Worm (Caenorhabditis elegans) whole organism, L4 larva: Measurements from ENCODE around the gene gfat-2.

Source experiments
- F49E8.2 ChIP-seq: sonication (generic microtip); optimal IDR thresholded peaks from 2 replicates; lab custom pipeline; 2016; ENCODE audit warnings: missing compliant biosample characterization, mild to moderate bottlenecking, missing genetic modification characterization, borderline replicate concordance
- ceh-62 ChIP-seq: sonication (generic microtip); optimal IDR thresholded peaks from 2 replicates; lab custom pipeline; 2017; ENCODE audit warnings: missing biosample characterization, missing genetic modification characterization
- egl-27 ChIP-seq: sonication (generic microtip); optimal IDR thresholded peaks from 3 replicates; lab custom pipeline; 2017; ENCODE audit warnings: missing biosample characterization, missing genetic modification reagents, missing genetic modification characterization
- lir-3 ChIP-seq: sonication (generic microtip); optimal IDR thresholded peaks from 2 replicates; lab custom pipeline; 2016; ENCODE audit warnings: mild to moderate bottlenecking, missing genetic modification characterization, missing compliant biosample characterization
- nhr-102 ChIP-seq: sonication (generic microtip); optimal IDR thresholded peaks from 2 replicates; lab custom pipeline; 2016; ENCODE audit warnings: mild to moderate bottlenecking, missing genetic modification characterization, moderate library complexity, missing compliant biosample characterization
- nhr-11 ChIP-seq: fragments of 150-350 bp; optimal IDR thresholded peaks from 2 replicates; lab custom pipeline; 2014; ENCODE audit warnings: missing biosample characterization, missing genetic modification characterization
- nhr-237 ChIP-seq: sonication (generic microtip); optimal IDR thresholded peaks from 2 replicates; lab custom pipeline; 2017; ENCODE audit warnings: missing biosample characterization, missing genetic modification characterization
- nhr-76 ChIP-seq: fragments of 150-350 bp; optimal IDR thresholded peaks from 2 replicates; lab custom pipeline; 2014; ENCODE audit warnings: missing biosample characterization, missing genetic modification characterization
- pha-4 ChIP-seq, 2 experiments: fragments of 150-350 bp in 1 of 2; fragments of 200-800 bp in 1 of 2; sonication (Bioruptor generic) in 1 of 2; IDR thresholded peaks in 1 of 2; optimal IDR thresholded peaks in 1 of 2; 2 replicates each; pipeline versions ENCODE4 v1.3.6 to Lab custom; 2014 to 2022; ENCODE audit warnings: missing genetic modification characterization in 2 of 2, missing genetic modification reagents in 2 of 2, missing biosample characterization in 1 of 2, missing compliant biosample characterization in 1 of 2
- sdz-12 ChIP-seq: fragments of 200-800 bp; sonication (Bioruptor generic); optimal IDR thresholded peaks from 2 replicates; lab custom pipeline; 2018; ENCODE audit warnings: mild to moderate bottlenecking, missing genetic modification characterization, missing compliant biosample characterization
- snpc-1.2 ChIP-seq: fragments of 200-800 bp; sonication (Bioruptor generic); IDR thresholded peaks from 2 replicates; pipeline ENCODE4 v1.3.6; 2022; ENCODE audit warnings: missing genetic modification reagents, missing genetic modification characterization, missing compliant biosample characterization
- unc-62 ChIP-seq, 3 experiments: fragments of 150-350 bp in 1 of 3; sonication (generic microtip); optimal IDR thresholded peaks in 2 of 3; peaks in 1 of 3; 1 replicate in 1 of 3; 2 replicates in 2 of 3; lab custom pipeline; 2014 to 2017; ENCODE audit warnings: missing biosample characterization in 3 of 3, missing genetic modification characterization in 3 of 3, missing genetic modification reagents in 3 of 3, missing genotype in 1 of 3

DNA sequence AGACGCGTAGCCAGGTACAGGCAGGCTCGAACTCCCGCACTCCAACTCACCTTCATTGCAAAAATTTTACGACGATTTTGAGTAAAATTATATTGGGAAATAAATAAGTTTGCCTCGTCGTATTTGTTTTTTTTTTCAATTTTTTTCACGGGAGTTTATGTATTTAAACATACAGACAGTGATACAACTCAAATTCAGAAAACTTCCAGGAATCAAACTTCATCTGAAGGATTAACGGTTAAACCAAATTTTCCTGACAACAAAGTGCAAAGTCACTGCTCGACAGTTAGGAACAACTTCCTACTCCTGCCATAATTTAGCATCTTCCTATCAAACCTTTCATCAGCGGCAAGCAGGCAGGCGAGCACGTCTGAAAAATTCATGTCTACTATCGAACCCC, 14.8 kb downstream of the gfat-2 start, which contains the start of gene F22B3.8:
- TF ChIP-seq egl-27, result no peak
- TF ChIP-seq lir-3 (tag; lab: Kevin White, UChicago), result no peak
- no peak for TF ChIP-seq snpc-1.2 (GFP tag; lab: Robert Waterston, UW)
- TF ChIP-seq F49E8.2 (tag; lab: Kevin White, UChicago), result no peak
- no peak for TF ChIP-seq nhr-237 (tag; lab: Kevin White, UChicago)
- TF ChIP-seq pha-4 (GFP tag; IDR thresholded peaks at IDR 0.05; lab: Robert Waterston, UW), result no peak
- TF ChIP-seq pha-4 (tag; optimal IDR thresholded peaks at IDR 0.05; lab: Kevin White, UChicago), result no peak
- no peak for TF ChIP-seq nhr-76
- TF ChIP-seq nhr-102 (tag; lab: Kevin White, UChicago), result no peak
- peak in 1 of 2 experiments; percentile 39 for TF ChIP-seq unc-62 (GFP tag; optimal IDR thresholded peaks at IDR 0.05 in 1 of 2; lab: Kevin White, UChicago)
- TF ChIP-seq unc-62 (tag; optimal IDR thresholded peaks at IDR 0.05; lab: Kevin White, UChicago), result no peak
- TF ChIP-seq nhr-11 (tag; lab: Kevin White, UChicago), result no peak
- TF ChIP-seq ceh-62 (tag; lab: Kevin White, UChicago), result no peak
- no peak for TF ChIP-seq sdz-12 (GFP tag; lab: Kevin White, UChicago)
